Fruit fly (Drosophila melanogaster) S2 (cell line): ENCODE data around the gene CG5966.

Experiments
- CG8478 ChIP-seq: fragments of >200 bp; optimal IDR thresholded peaks from 2 replicates; lab custom pipeline; 2018
- CTCF ChIP-seq, 2 experiments: fragments of >200 bp; optimal IDR thresholded peaks; 2 replicates each; lab custom pipeline; 2018

DNA sequence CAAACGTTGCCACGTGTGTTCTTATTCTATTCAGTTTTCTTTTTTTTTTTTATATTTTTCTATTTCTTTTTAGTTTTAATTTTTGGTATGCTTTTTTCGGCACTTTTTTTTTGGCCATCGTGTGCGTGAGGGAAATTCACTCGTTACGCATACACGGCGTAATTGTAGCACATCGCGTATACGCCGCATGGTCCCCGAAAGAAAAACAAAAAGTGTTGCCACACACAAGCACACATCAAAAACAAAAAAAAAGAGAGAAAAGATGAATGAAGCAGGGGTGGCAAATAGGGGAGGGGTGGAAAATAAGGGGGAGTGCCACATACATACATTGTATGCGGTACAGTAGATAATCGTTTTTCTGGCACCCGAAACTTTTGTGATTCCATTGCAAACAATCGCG, 10.8 kb upstream of the CG5966 start:
- TF ChIP-seq CG8478 (lab: Kevin White, UChicago) (no peak), CTCF (optimal IDR thresholded peaks at IDR 0.05; lab: Kevin White, UChicago) (no peak)
